Fruit fly (Drosophila melanogaster) whole organism, embryonic: ENCODE results near the gene Spn88Ea.

Experiments
- Antp ChIP-seq: fragments of 200-800 bp; sonication (Bioruptor generic); optimal IDR thresholded peaks from 3 replicates; lab custom pipeline; 2016; ENCODE audit warnings: missing biosample characterization, missing genetic modification characterization
- BEAF-32 ChIP-seq: fragments of 200-800 bp; sonication (Bioruptor generic); optimal IDR thresholded peaks from 3 replicates; lab custom pipeline; 2017; ENCODE audit warnings: missing biosample characterization, missing genetic modification characterization, mild to moderate bottlenecking, moderate library complexity, missing genetic modification reagents
- Bteb2 ChIP-seq: fragments of 200-800 bp; sonication (Bioruptor generic); optimal IDR thresholded peaks from 2 replicates; lab custom pipeline; 2016; ENCODE audit warnings: missing biosample characterization, missing genetic modification characterization
- CG10431 ChIP-seq: fragments of 200-800 bp; sonication (Bioruptor generic); optimal IDR thresholded peaks from 3 replicates; lab custom pipeline; 2018; ENCODE audit warnings: missing biosample characterization, mild to moderate bottlenecking, missing genetic modification characterization
- CG10654 ChIP-seq: fragments of 200-800 bp; sonication (Bioruptor generic); optimal IDR thresholded peaks from 2 replicates; lab custom pipeline; 2016; ENCODE audit warnings: missing biosample characterization, missing genetic modification characterization
- CG12071 ChIP-seq: fragments of 200-800 bp; sonication (Bioruptor generic); optimal IDR thresholded peaks from 3 replicates; lab custom pipeline; 2018; ENCODE audit warnings: missing biosample characterization, mild to moderate bottlenecking, missing genetic modification characterization
- CG1233 ChIP-seq: fragments of 200-800 bp; sonication (Bioruptor generic); optimal IDR thresholded peaks from 4 replicates; lab custom pipeline; 2018; ENCODE audit warnings: missing biosample characterization, mild to moderate bottlenecking, missing genetic modification characterization
- CG1603 ChIP-seq: fragments of 200-800 bp; sonication (Bioruptor generic); optimal IDR thresholded peaks from 2 replicates; lab custom pipeline; 2019; ENCODE audit warnings: missing biosample characterization, mild to moderate bottlenecking, missing genetic modification characterization, moderate library complexity
- CG17912 ChIP-seq: fragments of 200-800 bp; sonication (Bioruptor generic); optimal IDR thresholded peaks from 2 replicates; lab custom pipeline; 2018; ENCODE audit warnings: missing biosample characterization, mild to moderate bottlenecking, missing genetic modification characterization
- CG4617 ChIP-seq: fragments of 200-800 bp; sonication (Bioruptor generic); optimal IDR thresholded peaks from 3 replicates; lab custom pipeline; 2016; ENCODE audit warnings: missing biosample characterization, missing genetic modification characterization, borderline replicate concordance
- CG6254 ChIP-seq: fragments of 200-800 bp; sonication (Bioruptor generic); optimal IDR thresholded peaks from 3 replicates; lab custom pipeline; 2017; ENCODE audit warnings: mild to moderate bottlenecking, missing biosample characterization, missing genetic modification reagents, missing genetic modification characterization
- CG6683 ChIP-seq: fragments of 200-800 bp; sonication (Bioruptor generic); optimal IDR thresholded peaks from 2 replicates; lab custom pipeline; 2017; ENCODE audit warnings: missing biosample characterization, mild to moderate bottlenecking, missing genetic modification characterization, missing genetic modification reagents
- CG6689 ChIP-seq: fragments of 200-800 bp; sonication (Bioruptor generic); IDR thresholded peaks from 2 replicates; pipeline ENCODE4 v1.3.6; 2022; ENCODE audit warnings: missing biosample characterization, missing genetic modification characterization
- CG6854 ChIP-seq: fragments of 200-800 bp; sonication (Bioruptor generic); optimal IDR thresholded peaks from 3 replicates; lab custom pipeline; 2017; ENCODE audit warnings: missing biosample characterization, mild to moderate bottlenecking, missing genetic modification characterization
- CG7271 ChIP-seq: fragments of 200-800 bp; sonication (Bioruptor generic); optimal IDR thresholded peaks from 2 replicates; lab custom pipeline; 2018; ENCODE audit warnings: missing biosample characterization, mild to moderate bottlenecking, missing genetic modification characterization, moderate library complexity
- CG7786 ChIP-seq: fragments of 200-800 bp; sonication (Bioruptor generic); optimal IDR thresholded peaks from 2 replicates; lab custom pipeline; 2016; ENCODE audit warnings: missing biosample characterization, missing genetic modification characterization
- CG8290 ChIP-seq, 3 experiments: fragments of 200-800 bp; sonication (Bioruptor generic); optimal IDR thresholded peaks; 2 replicates each; lab custom pipeline; 2016 to 2019; ENCODE audit warnings: missing biosample characterization in 3 of 3, missing genetic modification characterization in 3 of 3, mild to moderate bottlenecking in 2 of 3, moderate library complexity in 1 of 3
- CG8388 ChIP-seq: fragments of 200-800 bp; sonication (Bioruptor generic); optimal IDR thresholded peaks from 2 replicates; lab custom pipeline; 2019; ENCODE audit warnings: missing biosample characterization, mild to moderate bottlenecking, missing genetic modification characterization, moderate library complexity
- CoRest ChIP-seq: fragments of 200-800 bp; sonication (Bioruptor generic); optimal IDR thresholded peaks from 3 replicates; lab custom pipeline; 2018; ENCODE audit warnings: missing biosample characterization, mild to moderate bottlenecking, missing genetic modification characterization, moderate library complexity
- D ChIP-seq, 2 experiments: fragments of 200-800 bp in 1 of 2; fragments of >200 bp in 1 of 2; sonication (Bioruptor generic) in 1 of 2; optimal IDR thresholded peaks; 2 replicates in 1 of 2; 3 replicates in 1 of 2; lab custom pipeline; 2017; ENCODE audit warnings: mild to moderate bottlenecking in 1 of 2, missing biosample characterization in 1 of 2, missing genetic modification characterization in 1 of 2, missing genetic modification reagents in 1 of 2
- D19A ChIP-seq: fragments of 200-800 bp; optimal IDR thresholded peaks from 3 replicates; lab custom pipeline; 2019; ENCODE audit warnings: missing biosample characterization, mild to moderate bottlenecking, missing genetic modification characterization, moderate library complexity
- Deaf1 ChIP-seq: fragments of 200-800 bp; optimal IDR thresholded peaks from 3 replicates; lab custom pipeline; 2019; ENCODE audit warnings: missing biosample characterization, mild to moderate bottlenecking, missing genetic modification characterization, moderate library complexity
- Dip3 ChIP-seq: fragments of 200-800 bp; sonication (Bioruptor generic); optimal IDR thresholded peaks from 3 replicates; lab custom pipeline; 2016; ENCODE audit warnings: missing biosample characterization, missing genetic modification characterization
- ERR ChIP-seq: fragments of 200-800 bp; sonication (Bioruptor generic); optimal IDR thresholded peaks from 2 replicates; lab custom pipeline; 2016; ENCODE audit warnings: missing biosample characterization, missing genetic modification characterization
- HLHmδ ChIP-seq: fragments of 200-800 bp; sonication (Bioruptor generic); optimal IDR thresholded peaks from 2 replicates; lab custom pipeline; 2018; ENCODE audit warnings: missing biosample characterization, mild to moderate bottlenecking, missing genetic modification characterization, moderate library complexity
- Hr78 ChIP-seq, 2 experiments: fragments of 200-800 bp in 1 of 2; fragments of >200 bp in 1 of 2; sonication (Bioruptor generic) in 1 of 2; optimal IDR thresholded peaks; 2 replicates each; lab custom pipeline; 2017 to 2019; ENCODE audit warnings: missing biosample characterization in 2 of 2, missing genetic modification characterization in 2 of 2, mild to moderate bottlenecking in 1 of 2, moderate library complexity in 1 of 2
- Med ChIP-seq: fragments of 200-800 bp; sonication (Bioruptor generic); peaks from one replicate; lab custom pipeline; 2016; ENCODE audit warnings: missing biosample characterization, missing genetic modification characterization, mild to moderate bottlenecking, inconsistent platforms, moderate library complexity
- Nf-YC ChIP-seq: fragments of 200-800 bp; optimal IDR thresholded peaks from 3 replicates; lab custom pipeline; 2019; ENCODE audit warnings: missing biosample characterization, mild to moderate bottlenecking, missing genetic modification characterization, moderate library complexity
- Side ChIP-seq: fragments of 200-800 bp; sonication (Bioruptor generic); optimal IDR thresholded peaks from 2 replicates; lab custom pipeline; 2016; ENCODE audit warnings: missing biosample characterization, missing genetic modification characterization
- Sry-β ChIP-seq: fragments of 200-800 bp; sonication (Bioruptor generic); optimal IDR thresholded peaks from 2 replicates; lab custom pipeline; 2018; ENCODE audit warnings: missing biosample characterization, mild to moderate bottlenecking, missing genetic modification characterization, moderate library complexity
- Taf1 ChIP-seq: fragments of 200-800 bp; sonication (Bioruptor generic); IDR thresholded peaks from 2 replicates; pipeline ENCODE4 v1.3.6; 2022; ENCODE audit warnings: missing biosample characterization, missing genetic modification characterization
- cad ChIP-seq: fragments of >200 bp; optimal IDR thresholded peaks from 2 replicates; lab custom pipeline; 2017; ENCODE audit warnings: missing biosample characterization, missing genetic modification characterization
- cas ChIP-seq: fragments of 200-800 bp; sonication (Bioruptor generic); IDR thresholded peaks from 2 replicates; pipeline ENCODE4 v1.3.6; 2022; ENCODE audit warnings: missing biosample characterization, missing genetic modification characterization
- dimm ChIP-seq: fragments of 200-800 bp; sonication (Bioruptor generic); IDR thresholded peaks from 2 replicates; pipeline ENCODE4 v1.3.6; 2022; ENCODE audit warnings: missing biosample characterization, missing genetic modification characterization
- disco-r ChIP-seq: fragments of 200-800 bp; sonication (Bioruptor generic); optimal IDR thresholded peaks from 2 replicates; lab custom pipeline; 2016; ENCODE audit warnings: missing biosample characterization, missing genetic modification characterization
- dm ChIP-seq: fragments of 200-800 bp; sonication (Bioruptor generic); optimal IDR thresholded peaks from 3 replicates; lab custom pipeline; 2016; ENCODE audit warnings: missing biosample characterization, missing genetic modification characterization
- fru ChIP-seq: fragments of >200 bp; optimal IDR thresholded peaks from 2 replicates; lab custom pipeline; 2017
- gsb ChIP-seq: fragments of 200-800 bp; sonication (Bioruptor generic); IDR thresholded peaks from 2 replicates; pipeline ENCODE4 v1.3.6; 2022; ENCODE audit warnings: missing biosample characterization, missing genetic modification characterization
- gsb-n ChIP-seq: fragments of 200-800 bp; sonication (Bioruptor generic); optimal IDR thresholded peaks from 3 replicates; lab custom pipeline; 2018; ENCODE audit warnings: missing biosample characterization, mild to moderate bottlenecking, missing genetic modification characterization
- klu ChIP-seq: fragments of 200-800 bp; sonication (Bioruptor generic); IDR thresholded peaks from 2 replicates; pipeline ENCODE4 v1.3.6; 2022; ENCODE audit warnings: missing biosample characterization, missing genetic modification characterization
- lov ChIP-seq, 2 experiments: fragments of 200-800 bp in 1 of 2; fragments of >200 bp in 1 of 2; sonication (Bioruptor generic) in 1 of 2; IDR thresholded peaks in 1 of 2; optimal IDR thresholded peaks in 1 of 2; 2 replicates in 1 of 2; 3 replicates in 1 of 2; pipeline versions ENCODE4 v1.3.6 to Lab custom; 2017 to 2022; ENCODE audit warnings: missing biosample characterization in 1 of 2, missing genetic modification characterization in 1 of 2
- nau ChIP-seq: fragments of 200-800 bp; sonication (Bioruptor generic); optimal IDR thresholded peaks from 3 replicates; lab custom pipeline; 2017; ENCODE audit warnings: missing biosample characterization, mild to moderate bottlenecking, missing genetic modification characterization, missing genetic modification reagents
- onecut ChIP-seq: fragments of 200-800 bp; sonication (Bioruptor generic); IDR thresholded peaks from 2 replicates; pipeline ENCODE4 v1.3.6; 2022; ENCODE audit warnings: missing biosample characterization, missing genetic modification characterization
- pita ChIP-seq: fragments of 200-800 bp; sonication (Bioruptor generic); optimal IDR thresholded peaks from 2 replicates; lab custom pipeline; 2017; ENCODE audit warnings: missing biosample characterization, mild to moderate bottlenecking, missing genetic modification characterization
- pros ChIP-seq: fragments of 200-800 bp; sonication (Bioruptor generic); optimal IDR thresholded peaks from 3 replicates; lab custom pipeline; 2019; ENCODE audit warnings: missing biosample characterization, mild to moderate bottlenecking, missing genetic modification characterization, moderate library complexity
- toy ChIP-seq: fragments of 200-800 bp; sonication (Bioruptor generic); IDR thresholded peaks from 2 replicates; pipeline ENCODE4 v1.3.6; 2022; ENCODE audit warnings: missing biosample characterization, missing genetic modification characterization
- yki ChIP-seq: fragments of >200 bp; optimal IDR thresholded peaks from 3 replicates; lab custom pipeline; 2018

The Spn88Ea gene

DNA sequence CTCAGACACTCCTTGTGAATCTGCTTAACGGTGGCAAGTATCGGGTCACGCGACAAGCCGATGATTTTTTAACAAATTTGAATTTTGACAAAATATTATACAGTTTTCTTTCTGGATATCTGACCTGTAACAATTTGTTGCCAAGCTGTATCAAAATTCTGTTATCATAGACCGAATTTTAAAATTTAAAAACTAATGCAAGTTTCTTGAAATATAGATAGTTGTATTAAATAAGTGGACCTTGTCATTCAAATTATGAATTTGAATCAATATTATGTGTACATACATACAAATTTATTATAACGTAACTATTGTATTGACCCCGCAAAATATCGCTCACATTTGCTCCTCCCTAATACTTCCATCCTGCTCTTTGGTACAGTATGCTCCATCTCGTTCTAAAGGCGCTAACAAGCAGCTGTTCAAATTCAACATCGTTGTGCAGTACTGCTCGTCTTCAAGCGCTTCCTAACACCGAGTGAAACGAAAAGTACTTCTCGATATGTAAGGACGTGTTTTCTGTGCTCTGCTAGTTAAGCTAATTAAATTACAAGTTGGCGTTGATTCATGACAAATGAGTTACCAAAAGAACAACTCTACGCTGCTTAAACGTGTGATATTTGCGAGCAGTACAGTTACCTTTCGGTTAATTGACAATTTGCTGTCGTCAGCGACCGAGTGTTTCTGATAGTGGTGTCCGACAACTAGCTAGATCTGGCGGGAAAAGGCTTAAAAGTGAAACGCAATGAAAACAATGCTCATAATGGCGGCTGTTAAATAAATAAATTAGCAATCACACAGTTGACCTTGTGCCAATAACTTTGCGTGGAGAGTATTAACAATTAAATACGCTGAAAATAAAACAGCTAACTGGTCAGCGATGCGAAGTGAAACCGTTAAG, 9.9 kb downstream of the Spn88Ea start, which contains the start of the genes Kpc1 and CG42542 (continued):
- TF ChIP-seq gsb: no peak
- TF ChIP-seq CG10654: peak; percentile 70
- no peak for TF ChIP-seq yki (lab: Kevin White, UChicago)
- 0 out of 2 replicates have a peak, but pooled peaks have one; percentile 24 for TF ChIP-seq Taf1 (GFP tag; lab: Robert Waterston, UW)
- TF ChIP-seq D (optimal IDR thresholded peaks at IDR 0.05; lab: Kevin White, UChicago): no peak
- peak; percentile 11 for TF ChIP-seq D (GFP tag; optimal IDR thresholded peaks at IDR 0.05; lab: Kevin White, UChicago)
- no peak for TF ChIP-seq CG10431 (GFP tag; lab: Kevin White, UChicago)
- no peak for TF ChIP-seq Nf-YC (tag; lab: Kevin White, UChicago)
- peak; percentile 95 for TF ChIP-seq Med (GFP tag; lab: Kevin White, UChicago)
- peak; percentile 73 for TF ChIP-seq Dip3 (GFP tag; lab: Kevin White, UChicago)
- TF ChIP-seq BEAF-32 (GFP tag; lab: Kevin White, UChicago): peak; percentile 95
- TF ChIP-seq CG12071 (GFP tag; lab: Kevin White, UChicago): no peak
- TF ChIP-seq klu (GFP tag; lab: Robert Waterston, UW): no peak
- peak; percentile 11 for TF ChIP-seq CG1233 (GFP tag; lab: Kevin White, UChicago)
- TF ChIP-seq CG8290 (GFP tag; optimal IDR thresholded peaks at IDR 0.05; lab: Kevin White, UChicago): peak; percentile 43
- TF ChIP-seq CG8290 (tag; optimal IDR thresholded peaks at IDR 0.05; lab: Kevin White, UChicago): peak; percentile 18 to 92
- TF ChIP-seq Side (GFP tag; lab: Kevin White, UChicago): peak; percentile 61
- TF ChIP-seq nau (GFP tag; lab: Kevin White, UChicago): no peak
- no peak for TF ChIP-seq CG6254 (GFP tag; lab: Kevin White, UChicago)
- TF ChIP-seq CG4617: peak; percentile 83
- peak; percentile 4 for TF ChIP-seq gsb-n (tag; lab: Kevin White, UChicago)
- no peak for TF ChIP-seq CG6854 (GFP tag; lab: Kevin White, UChicago)
- no peak for TF ChIP-seq toy
- peak; percentile 59 for TF ChIP-seq CG6689 (GFP tag; lab: Robert Waterston, UW)
- TF ChIP-seq fru: no peak
- TF ChIP-seq cad (GFP tag; lab: Kevin White, UChicago): no peak
- TF ChIP-seq disco-r (GFP tag; lab: Kevin White, UChicago): no peak
- TF ChIP-seq Sry-β (GFP tag; lab: Kevin White, UChicago): peak; percentile 95
- peak; percentile 40 for TF ChIP-seq CG6683 (GFP tag; lab: Kevin White, UChicago)
- TF ChIP-seq onecut (GFP tag; lab: Robert Waterston, UW): peak; percentile 0
- peak; percentile 42 for TF ChIP-seq dm (GFP tag; lab: Kevin White, UChicago)
- TF ChIP-seq CG8388: peak; percentile 49
- peak; percentile 16; the same call in 1 of the 2 replicates for TF ChIP-seq cas (GFP tag; lab: Robert Waterston, UW)
- TF ChIP-seq CG7271: no peak
- no peak for TF ChIP-seq Deaf1
- TF ChIP-seq lov (optimal IDR thresholded peaks at IDR 0.05; lab: Kevin White, UChicago): no peak
- TF ChIP-seq lov (GFP tag; IDR thresholded peaks at IDR 0.05; lab: Robert Waterston, UW): no peak
- TF ChIP-seq HLHmδ (GFP tag; lab: Kevin White, UChicago): peak; percentile 63
- peak; percentile 81 for TF ChIP-seq CG7786 (GFP tag; lab: Kevin White, UChicago)
- peak; percentile 49 for TF ChIP-seq Antp
- TF ChIP-seq dimm (GFP tag; lab: Robert Waterston, UW): no peak
- no peak for TF ChIP-seq pita (GFP tag; lab: Kevin White, UChicago)
- no peak for TF ChIP-seq pros
- TF ChIP-seq CG17912 (GFP tag; lab: Kevin White, UChicago): peak; percentile 52
- peak; percentile 81 for TF ChIP-seq CoRest
- TF ChIP-seq CG1603 (tag; lab: Kevin White, UChicago): peak; percentile 70
- no peak for TF ChIP-seq Hr78 (GFP tag; optimal IDR thresholded peaks at IDR 0.05; lab: Kevin White, UChicago)
- peak; percentile 71 for TF ChIP-seq Bteb2 (GFP tag; lab: Kevin White, UChicago)
- peak; percentile 38 for TF ChIP-seq ERR
- no peak for TF ChIP-seq D19A (tag; lab: Kevin White, UChicago)
